Worm (Caenorhabditis elegans): ENCODE measurements around the gene F31A3.5.

Gene F31A3.5

DNA sequence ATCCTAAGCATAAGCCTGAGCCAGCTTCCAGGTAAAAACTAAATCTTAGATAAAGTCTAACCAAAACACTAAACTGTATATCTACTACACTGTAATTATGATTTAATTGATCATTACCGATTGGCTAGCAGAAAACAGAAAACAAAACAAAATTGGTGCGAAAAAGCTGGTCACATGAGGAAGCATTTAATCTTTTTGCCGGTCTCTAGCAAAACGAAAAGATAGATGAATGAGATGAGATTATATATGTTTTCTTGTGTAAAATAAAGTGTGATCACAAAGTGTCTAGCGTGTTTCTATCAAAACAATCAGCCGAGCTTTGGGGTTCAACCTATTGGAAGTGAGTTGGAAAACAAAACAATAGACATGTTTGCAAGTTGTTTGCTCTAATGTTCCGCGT lies 28.5 kb downstream of the F31A3.5 start:
- TF ChIP-seq zag-1 (tag; optimal IDR thresholded peaks at IDR 0.05): no peak
- peak; percentile 87 for TF ChIP-seq elt-1 (tag; optimal IDR thresholded peaks at IDR 0.05)
- TF ChIP-seq lin-39 (tag; optimal IDR thresholded peaks at IDR 0.05): peak; percentile 30

DNA sequence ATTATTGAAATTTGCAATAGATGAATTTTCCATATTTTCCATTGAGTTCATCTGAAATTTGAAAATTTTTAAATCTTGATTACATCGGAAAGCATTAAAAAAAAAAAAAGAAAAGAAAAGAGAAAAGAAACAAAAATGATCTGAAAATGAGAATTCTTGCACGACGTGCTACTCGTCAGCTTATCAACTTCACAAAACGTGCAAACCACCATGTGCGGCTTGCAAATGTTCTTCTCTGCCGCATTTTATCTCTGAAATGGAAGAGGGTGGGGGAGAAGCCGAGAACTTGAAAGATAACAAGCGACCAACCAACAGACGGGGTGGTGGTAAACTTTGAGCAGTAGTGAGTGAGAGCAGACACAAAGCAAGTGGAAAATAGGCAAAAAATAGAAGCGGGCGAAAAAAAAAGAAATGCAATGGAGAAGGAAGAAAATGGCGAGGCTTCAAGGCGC lies 29.4 kb downstream of the F31A3.5 start, which contains the start of gene F31A3.3:
Gene F31A3.3, minus strand, starts transcription at position 51 of the 452 bp plus-strand sequence.
- TF ChIP-seq ztf-4 (tag; optimal IDR thresholded peaks at IDR 0.05): no peak
- TF ChIP-seq nhr-77 (tag; optimal IDR thresholded peaks at IDR 0.05): no peak
- TF ChIP-seq zag-1 (tag; optimal IDR thresholded peaks at IDR 0.05): no peak
- no peak for TF ChIP-seq nhr-12 (tag; optimal IDR thresholded peaks at IDR 0.05)
- TF ChIP-seq elt-3 (tag; optimal IDR thresholded peaks at IDR 0.05): no peak
- no peak for TF ChIP-seq aly-2 (tag; optimal IDR thresholded peaks at IDR 0.05)
- TF ChIP-seq R02D3.7 (tag; optimal IDR thresholded peaks at IDR 0.05): no peak
- no peak for TF ChIP-seq lin-39 (tag; optimal IDR thresholded peaks at IDR 0.05)
- no peak for TF ChIP-seq elt-1 (tag; optimal IDR thresholded peaks at IDR 0.05)
- TF ChIP-seq unc-62 (GFP tag; optimal IDR thresholded peaks at IDR 0.05): no peak
- TF ChIP-seq tbx-2 (tag; optimal IDR thresholded peaks at IDR 0.05): no peak
- peak; percentile 28 for TF ChIP-seq pqm-1 (tag; optimal IDR thresholded peaks at IDR 0.05)
- TF ChIP-seq daf-12 (tag; optimal IDR thresholded peaks at IDR 0.05): no peak
- TF ChIP-seq ceh-16 (tag; optimal IDR thresholded peaks at IDR 0.05): no peak
- peak; percentile 66 for TF ChIP-seq elt-2 (tag; optimal IDR thresholded peaks at IDR 0.05)
- TF ChIP-seq jun-1 (tag; optimal IDR thresholded peaks at IDR 0.05): no peak
- TF ChIP-seq lin-15B (tag; optimal IDR thresholded peaks at IDR 0.05): no peak
- TF ChIP-seq pha-4 (tag; optimal IDR thresholded peaks at IDR 0.05): peak; percentile 28
- TF ChIP-seq nfya-1 (tag; optimal IDR thresholded peaks at IDR 0.05; ENCODE audit: insufficient read depth): peak; percentile 7
- no peak for TF ChIP-seq ztf-11 (tag; optimal IDR thresholded peaks at IDR 0.05)
- TF ChIP-seq lsy-12 (tag; optimal IDR thresholded peaks at IDR 0.05): no peak
- no peak for TF ChIP-seq nhr-67 (tag; optimal IDR thresholded peaks at IDR 0.05)
- no peak for TF ChIP-seq ZK546.5 (tag; optimal IDR thresholded peaks at IDR 0.05)
- TF ChIP-seq sea-2 (GFP tag; optimal IDR thresholded peaks at IDR 0.05): no peak
- no peak for TF ChIP-seq mdl-1 (tag; optimal IDR thresholded peaks at IDR 0.05)
- TF ChIP-seq fkh-2 (tag; optimal IDR thresholded peaks at IDR 0.05): no peak

DNA sequence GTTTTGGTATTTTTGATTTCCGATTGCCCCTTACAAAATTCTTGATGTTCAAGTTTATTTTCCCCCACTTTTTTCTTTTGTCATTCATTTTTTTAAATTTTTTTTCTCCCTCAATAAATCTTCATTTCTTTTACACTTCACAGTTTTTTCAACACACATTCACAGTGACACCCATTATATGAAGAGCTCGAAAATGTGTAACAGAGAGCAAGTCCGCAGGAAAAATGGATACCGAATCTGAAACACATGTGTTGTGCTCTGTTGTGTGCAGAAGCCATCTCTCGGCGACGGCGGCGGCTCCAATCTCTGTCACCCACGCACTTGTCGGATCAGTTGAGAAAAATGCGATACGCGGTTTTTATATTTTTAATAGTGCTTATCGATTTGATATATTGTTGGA lies 35.3 kb downstream of the F31A3.5 start, which contains the start of gene sup-10:
Gene sup-10, plus strand, starts transcription at position 277 of the 400 bp plus-strand sequence.
- TF ChIP-seq aly-2 (tag; optimal IDR thresholded peaks at IDR 0.05): no peak
- peak; percentile 1 for TF ChIP-seq nfya-1 (tag; optimal IDR thresholded peaks at IDR 0.05; ENCODE audit: insufficient read depth)

DNA sequence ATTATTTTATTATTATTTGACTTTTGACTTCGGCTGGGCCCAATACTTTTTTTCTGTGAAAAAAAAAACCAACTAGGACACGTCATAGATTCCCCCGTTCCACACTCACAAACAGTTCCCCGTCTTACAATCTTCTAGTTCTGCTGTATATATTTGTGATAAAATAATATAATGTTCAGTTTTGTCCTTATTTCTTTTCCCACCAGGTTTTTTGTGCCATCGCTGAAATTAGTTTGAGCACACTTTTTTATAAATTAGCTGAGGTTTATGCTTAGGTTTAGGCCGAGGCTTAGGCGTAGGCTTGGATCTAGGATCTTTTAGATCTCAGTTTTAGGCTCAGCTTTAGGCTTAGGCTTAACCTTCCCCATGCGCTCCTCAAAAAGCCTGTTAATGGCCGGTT lies 36.0 kb downstream of the F31A3.5 start:
- no peak for TF ChIP-seq elt-2 (tag; optimal IDR thresholded peaks at IDR 0.05)

DNA sequence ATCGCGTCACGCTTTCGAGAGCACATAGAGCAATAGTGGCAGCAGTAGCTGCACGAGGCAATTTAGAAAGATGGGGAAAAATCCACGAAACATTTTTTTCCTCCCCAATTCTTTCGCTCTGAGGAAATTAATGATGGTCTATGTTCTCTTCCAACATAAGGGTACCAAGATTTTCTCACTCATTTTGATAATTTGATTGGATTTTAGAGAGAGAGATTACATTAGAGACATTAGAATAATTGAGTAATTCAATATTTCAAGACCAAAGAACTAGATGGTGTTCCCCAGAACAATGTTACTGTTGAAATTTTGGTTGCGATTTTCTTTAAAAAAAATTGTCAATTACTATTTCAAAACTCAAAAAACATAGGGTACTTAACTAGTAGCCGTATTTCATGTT lies 42.0 kb downstream of the F31A3.5 start:
- no peak for TF ChIP-seq unc-62 (GFP tag; optimal IDR thresholded peaks at IDR 0.05)
- no peak for TF ChIP-seq ceh-82 (tag; optimal IDR thresholded peaks at IDR 0.05)
- no peak for TF ChIP-seq elt-2 (tag; optimal IDR thresholded peaks at IDR 0.05)
- no peak for TF ChIP-seq zag-1 (tag; optimal IDR thresholded peaks at IDR 0.05)
- no peak for TF ChIP-seq elt-1 (tag; optimal IDR thresholded peaks at IDR 0.05)
- no peak for TF ChIP-seq fos-1 (tag; optimal IDR thresholded peaks at IDR 0.05)
- no peak for TF ChIP-seq nhr-77 (tag; optimal IDR thresholded peaks at IDR 0.05)
- no peak for TF ChIP-seq eor-1 (tag; optimal IDR thresholded peaks at IDR 0.05)
- no peak for TF ChIP-seq pha-4 (tag; optimal IDR thresholded peaks at IDR 0.05)
- TF ChIP-seq nfya-1 (tag; optimal IDR thresholded peaks at IDR 0.05; ENCODE audit: insufficient read depth): no peak
- TF ChIP-seq nhr-76 (tag; optimal IDR thresholded peaks at IDR 0.05): no peak
- no peak for TF ChIP-seq elt-3 (tag; optimal IDR thresholded peaks at IDR 0.05)
- no peak for TF ChIP-seq tbx-2 (tag; optimal IDR thresholded peaks at IDR 0.05)
- TF ChIP-seq lsy-12 (tag; optimal IDR thresholded peaks at IDR 0.05): no peak
- TF ChIP-seq fkh-2 (tag; optimal IDR thresholded peaks at IDR 0.05): no peak
- no peak for TF ChIP-seq ceh-16 (tag; optimal IDR thresholded peaks at IDR 0.05)
- TF ChIP-seq ama-1 (optimal IDR thresholded peaks at IDR 0.05): no peak
- TF ChIP-seq egl-27 (tag; optimal IDR thresholded peaks at IDR 0.05): no peak

DNA sequence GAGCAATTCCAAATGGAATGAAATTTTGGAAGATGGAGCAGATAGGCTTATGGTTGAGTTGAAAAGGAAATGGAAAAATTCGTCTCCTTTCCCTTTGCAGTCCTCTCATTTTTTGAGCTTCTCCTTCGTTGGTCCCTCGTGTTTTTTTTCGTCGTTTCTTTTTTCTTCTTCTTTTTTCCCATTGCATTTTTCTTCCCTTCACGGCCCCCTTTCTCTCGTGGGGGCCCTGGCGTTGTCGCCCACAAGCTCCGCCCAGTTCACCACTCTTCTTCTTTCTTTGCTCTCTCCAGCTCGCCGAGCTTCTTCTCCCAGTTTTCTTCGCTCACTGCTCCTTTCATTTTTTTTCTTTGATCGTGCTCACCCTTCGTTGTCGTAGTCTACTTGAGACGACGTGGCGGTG lies 43.9 kb downstream of the F31A3.5 start:
- TF ChIP-seq fkh-10 (GFP tag; optimal IDR thresholded peaks at IDR 0.05) (peak; percentile 62), nhr-43 (tag; optimal IDR thresholded peaks at IDR 0.05; ENCODE audit: poor library complexity, severe bottlenecking) (no peak), ama-1 (optimal IDR thresholded peaks at IDR 0.05) (no peak), jun-1 (tag; optimal IDR thresholded peaks at IDR 0.05) (no peak), nhr-76 (tag; optimal IDR thresholded peaks at IDR 0.05) (no peak), hmg-11 (tag; optimal IDR thresholded peaks at IDR 0.05) (peak; percentile 62), daf-12 (tag; optimal IDR thresholded peaks at IDR 0.05) (no peak), snpc-4 (tag; optimal IDR thresholded peaks at IDR 0.05) (peak; percentile 19), ztf-11 (tag; optimal IDR thresholded peaks at IDR 0.05) (no peak), eor-1 (tag; optimal IDR thresholded peaks at IDR 0.05) (no peak), ztf-4 (tag; optimal IDR thresholded peaks at IDR 0.05) (no peak), nfya-1 (tag; optimal IDR thresholded peaks at IDR 0.05; ENCODE audit: insufficient read depth) (peak; percentile 61), pha-4 (tag; optimal IDR thresholded peaks at IDR 0.05) (no peak), lin-39 (tag; optimal IDR thresholded peaks at IDR 0.05) (peak; percentile 78), fos-1 (tag; optimal IDR thresholded peaks at IDR 0.05) (no peak), tbx-2 (tag; optimal IDR thresholded peaks at IDR 0.05) (peak; percentile 6)

Measured in whole organism, L3 larva.